Fruit fly (Drosophila melanogaster) whole organism, wandering third instar larva: Measurements from ENCODE around the gene kin17.

Experiments used
- Abd-B ChIP-seq: fragments of >200 bp; optimal IDR thresholded peaks from 2 replicates; lab custom pipeline; 2017; ENCODE audit warnings: missing biosample characterization, missing genetic modification characterization
- CrebA ChIP-seq: fragments of 200-800 bp; sonication (Bioruptor generic); optimal IDR thresholded peaks from 2 replicates; lab custom pipeline; 2016; ENCODE audit warnings: missing biosample characterization, mild to moderate bottlenecking, missing genetic modification characterization, borderline replicate concordance
- HLH106 ChIP-seq: fragments of 200-800 bp; optimal IDR thresholded peaks from 3 replicates; lab custom pipeline; 2019; ENCODE audit warnings: missing biosample characterization, mild to moderate bottlenecking, missing genetic modification characterization, moderate library complexity
- Myc ChIP-seq: fragments of >200 bp; optimal IDR thresholded peaks from 2 replicates; lab custom pipeline; 2017
- OdsH ChIP-seq: fragments of 200-800 bp; sonication (Bioruptor generic); optimal IDR thresholded peaks from 2 replicates; lab custom pipeline; 2016; ENCODE audit warnings: missing biosample characterization, mild to moderate bottlenecking, missing genetic modification characterization
- dl ChIP-seq, 2 experiments: fragments of 175-275, 200-275 bp in 1 of 2; fragments of 200-275 bp in 1 of 2; sonication (Bioruptor generic); optimal IDR thresholded peaks; lab custom pipeline; 2018; ENCODE audit warnings: mild to moderate bottlenecking in 2 of 2, missing biosample characterization in 2 of 2, missing genetic modification characterization in 2 of 2, moderate library complexity in 2 of 2; ENCODE audit not compliant: partially characterized antibody in 2 of 2, insufficient read depth in 1 of 2
- h ChIP-seq: fragments of 200-800 bp; sonication (Bioruptor generic); optimal IDR thresholded peaks from 3 replicates; lab custom pipeline; 2016; ENCODE audit warnings: missing biosample characterization, mild to moderate bottlenecking, missing genetic modification characterization
- jim ChIP-seq: fragments of 175-275, 200-325 bp; sonication (Bioruptor generic); optimal IDR thresholded peaks from 2 replicates; lab custom pipeline; 2016; ENCODE audit warnings: missing biosample characterization, mild to moderate bottlenecking, missing genetic modification characterization
- psq ChIP-seq: fragments of 200-800 bp; sonication (Bioruptor generic); optimal IDR thresholded peaks from 3 replicates; lab custom pipeline; 2017; ENCODE audit warnings: missing biosample characterization, mild to moderate bottlenecking, missing genetic modification characterization, moderate library complexity
- rgr ChIP-seq: fragments of 200-800 bp; sonication (Bioruptor generic); optimal IDR thresholded peaks from 3 replicates; lab custom pipeline; 2016; ENCODE audit warnings: missing biosample characterization, mild to moderate bottlenecking, missing genetic modification characterization
- usp ChIP-seq: fragments of >200 bp; optimal IDR thresholded peaks from 2 replicates; lab custom pipeline; 2017; ENCODE audit warnings: missing biosample characterization, missing genetic modification characterization

- TF ChIP-seq HLH106 (no peak), h (GFP tag; lab: Kevin White, UChicago) (no peak), CrebA (no peak), jim (GFP tag; lab: Kevin White, UChicago) (no peak), Myc (lab: Kevin White, UChicago) (no peak), OdsH (GFP tag; lab: Kevin White, UChicago) (no peak), dl (GFP tag; optimal IDR thresholded peaks at IDR 0.05; lab: Kevin White, UChicago; ENCODE audit: insufficient read depth in 1 of 2, partially characterized antibody in 2 of 2) (no peak), Abd-B (GFP tag; lab: Kevin White, UChicago) (no peak), psq (GFP tag; lab: Kevin White, UChicago) (no peak), rgr (no peak), usp (GFP tag; lab: Kevin White, UChicago) (no peak)
Observed at dm6 chr3L:20379496-20379895, 22.9 kb downstream of the kin17 start.
